Worm (Caenorhabditis elegans) whole organism, midembryonic: ENCODE measurements around the gene sulp-3.

Experiments
- cog-1 ChIP-seq: sonication (generic microtip); optimal IDR thresholded peaks from 2 replicates; lab custom pipeline; 2016; ENCODE audit warnings: missing genetic modification characterization, missing compliant biosample characterization
- flt-1 ChIP-seq: fragments of 200-800 bp; sonication (Bioruptor generic); IDR thresholded peaks from 2 replicates; pipeline ENCODE4 v1.3.6; 2022; ENCODE audit warnings: missing genetic modification characterization, missing compliant biosample characterization
- med-1 ChIP-seq: sonication (generic microtip); optimal IDR thresholded peaks from 2 replicates; lab custom pipeline; 2017; ENCODE audit warnings: missing genetic modification characterization, mild to moderate bottlenecking, missing compliant biosample characterization, antibody characterized with exemption, missing genetic modification reagents; ENCODE audit not compliant: insufficient read depth
- tab-1 ChIP-seq: fragments of 200-800 bp; sonication (Bioruptor generic); IDR thresholded peaks from 2 replicates; pipeline ENCODE4 v1.3.6; 2022; ENCODE audit warnings: missing genetic modification characterization, missing compliant biosample characterization
- ztf-23 ChIP-seq: fragments of 200-800 bp; sonication (Bioruptor generic); IDR thresholded peaks from 2 replicates; pipeline ENCODE4 v1.3.6; 2022; ENCODE audit warnings: missing genetic modification reagents, missing genetic modification characterization, missing compliant biosample characterization
- ztf-29 ChIP-seq: fragments of 200-800 bp; sonication (Bioruptor generic); IDR thresholded peaks from 2 replicates; pipeline ENCODE4 v1.3.6; 2022; ENCODE audit warnings: missing genetic modification reagents, missing genetic modification characterization, missing compliant biosample characterization

ce11 chrX:8413130-8413529, 5.0 kb upstream of the sulp-3 start, which contains the start of gene F08F1.4:
- TF ChIP-seq ztf-29, result no peak
- TF ChIP-seq tab-1 (GFP tag; lab: Robert Waterston, UW), result no peak
- TF ChIP-seq ztf-23 (GFP tag; lab: Robert Waterston, UW), result no peak
- TF ChIP-seq flt-1 (GFP tag; lab: Robert Waterston, UW), result no peak
- no peak for TF ChIP-seq cog-1 (tag; lab: Kevin White, UChicago)
- TF ChIP-seq med-1 (GFP tag; lab: Kevin White, UChicago), result no peak
